Worm (Caenorhabditis elegans) whole organism, young adult: ENCODE data around the gene C17G10.13.
A peak's percentile ranks its signal among the peaks of the same experiment; 100 is the strongest.
"Not testable (repeated sequence)": the region's sequence is repeated elsewhere in the genome, so short reads cannot be mapped to it uniquely, and the experiment has no call there.

ENCODE experiments used
- C17E4.6 ChIP-seq: fragments of 200-800 bp; sonication (Bioruptor generic); IDR thresholded peaks from 2 replicates; pipeline ENCODE4 v1.3.6; 2022; ENCODE audit warnings: missing genetic modification reagents, missing genetic modification characterization, missing compliant biosample characterization
- F23B12.7 ChIP-seq: sonication (generic microtip); optimal IDR thresholded peaks from 2 replicates; lab custom pipeline; 2017; ENCODE audit warnings: missing genetic modification characterization, mild to moderate bottlenecking, missing compliant biosample characterization, antibody characterized with exemption, moderate library complexity; ENCODE audit not compliant: insufficient read depth
- F33H1.4 ChIP-seq: fragments of 200-800 bp; sonication (Bioruptor generic); IDR thresholded peaks from 2 replicates; pipeline ENCODE4 v1.3.6; 2022; ENCODE audit warnings: missing genetic modification reagents, missing genetic modification characterization, missing compliant biosample characterization
- F57C9.4 ChIP-seq: sonication (generic microtip); optimal IDR thresholded peaks from 2 replicates; lab custom pipeline; 2017; ENCODE audit warnings: mild to moderate bottlenecking, missing genetic modification characterization, missing compliant biosample characterization
- T07F8.4 ChIP-seq: sonication (generic microtip); optimal IDR thresholded peaks from 2 replicates; lab custom pipeline; 2016; ENCODE audit warnings: mild to moderate bottlenecking, missing genetic modification characterization, moderate library complexity, missing compliant biosample characterization
- T26A5.8 ChIP-seq: sonication (generic microtip); optimal IDR thresholded peaks from 2 replicates; lab custom pipeline; 2016; ENCODE audit warnings: missing genetic modification characterization, missing compliant biosample characterization
- Y67H2A.10 ChIP-seq: fragments of 200-800 bp; sonication (Bioruptor generic); conservative IDR thresholded peaks from 2 replicates; pipeline ENCODE4 v1.3.6; 2022; ENCODE audit warnings: missing genetic modification reagents, missing genetic modification characterization, missing compliant biosample characterization
- ceh-100 ChIP-seq: fragments of 200-800 bp; sonication (Bioruptor generic); IDR thresholded peaks from 2 replicates; pipeline ENCODE4 v1.3.6; 2022; ENCODE audit warnings: missing genetic modification reagents, missing genetic modification characterization, missing compliant biosample characterization
- lag-1 ChIP-seq: fragments of 200-800 bp; sonication (Bioruptor generic); IDR thresholded peaks from 2 replicates; pipeline ENCODE4 v1.3.6; 2022; ENCODE audit warnings: missing genetic modification reagents, missing genetic modification characterization, missing compliant biosample characterization
- madf-3 ChIP-seq: fragments of 200-800 bp; sonication (Bioruptor generic); IDR thresholded peaks from 2 replicates; pipeline ENCODE4 v1.3.6; 2022; ENCODE audit warnings: missing genetic modification reagents, missing genetic modification characterization, missing compliant biosample characterization
- madf-6 ChIP-seq: fragments of 200-800 bp; sonication (Bioruptor generic); IDR thresholded peaks from 2 replicates; pipeline ENCODE4 v1.3.6; 2022; ENCODE audit warnings: missing genetic modification reagents, missing genetic modification characterization, missing compliant biosample characterization

The C17G10.13 gene

DNA sequence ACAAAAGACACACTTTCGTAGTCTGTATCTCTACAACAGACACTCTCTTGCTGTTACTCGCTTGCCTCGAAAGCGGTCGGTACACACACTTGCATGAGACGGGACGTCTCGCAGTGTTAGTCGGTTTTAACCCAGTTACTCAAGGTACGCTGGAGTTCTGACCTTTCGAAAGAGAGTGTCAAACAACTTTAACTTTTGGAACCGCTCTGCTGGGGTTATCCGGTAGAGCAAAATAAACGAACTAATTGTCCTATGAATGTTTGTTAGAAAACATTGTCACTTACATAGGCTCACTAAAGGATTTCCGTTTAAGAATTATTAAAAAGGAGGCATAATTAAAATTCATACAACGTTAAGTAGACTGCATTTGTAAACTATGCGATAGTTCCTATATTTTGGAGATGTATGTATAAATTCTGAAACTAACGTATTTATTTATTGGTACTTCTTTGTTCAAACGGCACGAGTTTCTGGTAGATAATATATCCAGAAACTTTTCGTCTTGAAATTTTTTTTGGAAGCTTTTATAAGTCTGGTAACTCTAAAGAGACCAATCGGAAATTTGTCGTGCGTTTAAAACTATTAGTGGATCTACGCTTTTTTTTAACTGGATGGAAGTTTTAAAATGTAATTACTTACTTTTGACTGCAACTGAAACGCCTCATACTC is 46.0 kb downstream of the C17G10.13 start (continued):
- TF ChIP-seq C17E4.6 (GFP tag; lab: Robert Waterston, UW), result peak; percentile 85
- peak; percentile 75; the same call in 1 of the 2 replicates for TF ChIP-seq lag-1 (GFP tag; lab: Robert Waterston, UW)
- TF ChIP-seq T26A5.8 (tag; lab: Kevin White, UChicago), result peak; percentile 40
- peak; percentile 93 for TF ChIP-seq F23B12.7 (tag; lab: Kevin White, UChicago)
- peak; percentile 95 for TF ChIP-seq F57C9.4
- TF ChIP-seq madf-3 (GFP tag; lab: Robert Waterston, UW), result no peak; the same call in none of the 2 replicates
- peak; percentile 82 for TF ChIP-seq T07F8.4 (tag; lab: Kevin White, UChicago)

ce11 chrII:5541685-5542084 is 47.9 kb downstream of the C17G10.13 start, which contains the start of gene C17C3.24:
C17C3.24 (minus strand) TSS chrII:5541785.
- TF ChIP-seq F33H1.4 (GFP tag; lab: Robert Waterston, UW), result no peak

- TF ChIP-seq ceh-100 (GFP tag; lab: Robert Waterston, UW); Y67H2A.10 (GFP tag; lab: Robert Waterston, UW); madf-6: not testable (repeated sequence)
Measured at ce11 chrII:5540113-5540512, 49.5 kb downstream of the C17G10.13 start, which contains the start of gene hlh-27. hlh-27 (minus strand) TSS chrII:5540213.
